Worm (Caenorhabditis elegans): ENCODE results near the gene ZK1307.3.

DNA sequence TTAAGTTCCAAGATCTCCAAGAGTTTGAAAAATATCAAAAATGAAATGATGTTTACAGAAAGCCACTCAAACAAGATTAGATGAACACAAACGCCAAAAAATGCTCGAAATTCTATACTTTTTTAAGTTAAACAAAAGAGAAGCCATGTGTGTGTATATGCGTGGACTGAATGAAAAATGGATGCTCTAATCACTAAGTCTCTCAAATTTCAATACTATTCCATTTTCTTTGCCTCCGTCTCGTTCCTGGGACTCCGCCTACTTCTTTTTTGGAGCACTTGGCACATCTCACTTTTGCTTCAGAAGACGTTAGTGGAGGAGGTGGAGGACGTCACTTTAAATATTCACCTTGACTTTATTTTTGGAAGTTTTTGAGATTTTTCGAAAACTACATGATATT lies 27.0 kb upstream of the ZK1307.3 start:
- TF ChIP-seq egl-27 (tag; optimal IDR thresholded peaks at IDR 0.05): no peak
- TF ChIP-seq jun-1 (tag; optimal IDR thresholded peaks at IDR 0.05): no peak
- no peak for TF ChIP-seq ama-1 (optimal IDR thresholded peaks at IDR 0.05)
- TF ChIP-seq daf-12 (tag; optimal IDR thresholded peaks at IDR 0.05): no peak
- no peak for TF ChIP-seq nhr-25 (tag; optimal IDR thresholded peaks at IDR 0.05)
- no peak for TF ChIP-seq unc-62 (GFP tag; optimal IDR thresholded peaks at IDR 0.05)
- TF ChIP-seq nhr-76 (tag; optimal IDR thresholded peaks at IDR 0.05): no peak
- TF ChIP-seq nhr-237 (tag; optimal IDR thresholded peaks at IDR 0.05): no peak
